Worm (Caenorhabditis elegans) whole organism, late embryonic: ENCODE results near the gene rib-2.

Experiments used
- K09A11.1 ChIP-seq: sonication (generic microtip); optimal IDR thresholded peaks from 2 replicates; lab custom pipeline; 2017; ENCODE audit warnings: antibody characterized with exemption, mild to moderate bottlenecking, missing genetic modification characterization, missing compliant biosample characterization; ENCODE audit not compliant: insufficient read depth
- ceh-2 ChIP-seq: sonication (generic microtip); optimal IDR thresholded peaks from 2 replicates; lab custom pipeline; 2016; ENCODE audit warnings: missing genotype, missing genetic modification characterization, missing compliant biosample characterization
- dmd-4 ChIP-seq: sonication (generic microtip); optimal IDR thresholded peaks from 2 replicates; lab custom pipeline; 2016; ENCODE audit warnings: borderline replicate concordance, missing genetic modification characterization, missing compliant biosample characterization
- fax-1 ChIP-seq: sonication (generic microtip); optimal IDR thresholded peaks from 2 replicates; lab custom pipeline; 2016; ENCODE audit warnings: missing genotype, missing genetic modification characterization, missing compliant biosample characterization
- fkh-10 ChIP-seq: fragments of 150-350 bp; optimal IDR thresholded peaks from 2 replicates; lab custom pipeline; 2014; ENCODE audit warnings: missing biosample characterization, missing genetic modification reagents, missing genetic modification characterization
- mec-3 ChIP-seq: sonication (generic microtip); optimal IDR thresholded peaks from 2 replicates; lab custom pipeline; 2016; ENCODE audit warnings: borderline replicate concordance, missing genetic modification characterization, missing compliant biosample characterization
- nhr-11 ChIP-seq: fragments of 150-350 bp; optimal IDR thresholded peaks from 2 replicates; lab custom pipeline; 2014; ENCODE audit warnings: missing biosample characterization, missing genetic modification characterization
- pha-2 ChIP-seq: sonication (generic microtip); optimal IDR thresholded peaks from 2 replicates; lab custom pipeline; 2017; ENCODE audit warnings: mild to moderate bottlenecking, missing genetic modification characterization, missing compliant biosample characterization
- sdc-2 ChIP-seq: sonication (generic microtip); optimal IDR thresholded peaks from 2 replicates; lab custom pipeline; 2016; ENCODE audit warnings: missing genotype, missing genetic modification characterization, missing compliant biosample characterization
- sox-2 ChIP-seq: fragments of 200-800 bp; sonication (Bioruptor generic); IDR thresholded peaks from 2 replicates; pipeline ENCODE4 v1.3.6; 2022; ENCODE audit warnings: missing genetic modification reagents, missing genetic modification characterization, missing compliant biosample characterization

- no peak for TF ChIP-seq fkh-10
- TF ChIP-seq sdc-2 (tag; lab: Kevin White, UChicago), result no peak
- TF ChIP-seq K09A11.1 (tag; lab: Kevin White, UChicago), result no peak
- no peak for TF ChIP-seq ceh-2 (tag; lab: Kevin White, UChicago)
- TF ChIP-seq fax-1 (tag; lab: Kevin White, UChicago), result no peak
- TF ChIP-seq nhr-11 (tag; lab: Kevin White, UChicago), result no peak
- TF ChIP-seq pha-2 (tag; lab: Kevin White, UChicago), result no peak
- no peak for TF ChIP-seq dmd-4 (tag; lab: Kevin White, UChicago)
- no peak for TF ChIP-seq sox-2 (GFP tag; lab: Robert Waterston, UW)
- TF ChIP-seq mec-3 (tag; lab: Kevin White, UChicago), result no peak
Observed at ce11 chrIII:10758422-10758821, 15.8 kb downstream of the rib-2 start, which contains the start of gene K01G5.10.
